Worm (Caenorhabditis elegans) whole organism, L2 larva: Measurements from ENCODE around the gene F36D3.5.

Experiments
- C34F6.9 ChIP-seq: fragments of 150-350 bp; optimal IDR thresholded peaks from 2 replicates; lab custom pipeline; 2014; ENCODE audit warnings: missing biosample characterization, missing genetic modification characterization
- F13H6.1 ChIP-seq: sonication (generic microtip); optimal IDR thresholded peaks from 2 replicates; lab custom pipeline; 2016; ENCODE audit warnings: missing genetic modification characterization, missing compliant biosample characterization
- R02D3.7 ChIP-seq: fragments of 150-350 bp; optimal IDR thresholded peaks from 2 replicates; lab custom pipeline; 2014; ENCODE audit warnings: missing biosample characterization, missing genetic modification characterization
- Y55F3AM.14 ChIP-seq: fragments of 200-800 bp; sonication (Bioruptor generic); optimal IDR thresholded peaks from 2 replicates; lab custom pipeline; 2018; ENCODE audit warnings: mild to moderate bottlenecking, missing genetic modification characterization, missing compliant biosample characterization
- ZK546.5 ChIP-seq: sonication (generic microtip); optimal IDR thresholded peaks from 2 replicates; lab custom pipeline; 2017; ENCODE audit warnings: missing biosample characterization, missing genetic modification characterization
- alr-1 ChIP-seq: fragments of 150-350 bp; optimal IDR thresholded peaks from 2 replicates; lab custom pipeline; 2014; ENCODE audit warnings: missing biosample characterization, missing genetic modification characterization
- aly-2 ChIP-seq: fragments of 150-350 bp; optimal IDR thresholded peaks from 2 replicates; lab custom pipeline; 2014; ENCODE audit warnings: missing biosample characterization, missing genetic modification characterization
- ama-1 ChIP-seq: fragments of 150-350 bp; optimal IDR thresholded peaks from 2 replicates; lab custom pipeline; 2018; ENCODE audit warnings: inconsistent platforms
- blmp-1 ChIP-seq: sonication (generic microtip); optimal IDR thresholded peaks from 2 replicates; lab custom pipeline; 2017; ENCODE audit warnings: missing genetic modification characterization, mild to moderate bottlenecking, missing compliant biosample characterization, antibody characterized with exemption, moderate library complexity; ENCODE audit not compliant: insufficient read depth
- ceh-16 ChIP-seq: fragments of 150-350 bp; optimal IDR thresholded peaks from 2 replicates; lab custom pipeline; 2014; ENCODE audit warnings: missing biosample characterization, missing genetic modification characterization
- ceh-82 ChIP-seq: fragments of 150-350 bp; optimal IDR thresholded peaks from 2 replicates; lab custom pipeline; 2014; ENCODE audit warnings: missing biosample characterization, missing genetic modification characterization
- crh-2 ChIP-seq: sonication (generic microtip); optimal IDR thresholded peaks from 2 replicates; lab custom pipeline; 2017; ENCODE audit warnings: missing biosample characterization, missing genetic modification characterization
- dmd-4 ChIP-seq: sonication (generic microtip); optimal IDR thresholded peaks from 2 replicates; lab custom pipeline; 2017; ENCODE audit warnings: missing biosample characterization, missing genetic modification characterization
- egl-27 ChIP-seq: sonication (generic microtip); optimal IDR thresholded peaks from 3 replicates; lab custom pipeline; 2017; ENCODE audit warnings: missing biosample characterization, missing genetic modification reagents, missing genetic modification characterization
- elt-1 ChIP-seq: fragments of 150-350 bp; optimal IDR thresholded peaks from 2 replicates; lab custom pipeline; 2014; ENCODE audit warnings: missing biosample characterization, missing genetic modification characterization
- elt-3 ChIP-seq: sonication (generic microtip); optimal IDR thresholded peaks from 2 replicates; lab custom pipeline; 2017; ENCODE audit warnings: missing biosample characterization, missing genetic modification characterization
- fos-1 ChIP-seq: fragments of 150-350 bp; optimal IDR thresholded peaks from 2 replicates; lab custom pipeline; 2014; ENCODE audit warnings: missing biosample characterization, missing genetic modification characterization
- gmeb-1 ChIP-seq: fragments of 150-350 bp; optimal IDR thresholded peaks from 2 replicates; lab custom pipeline; 2014; ENCODE audit warnings: missing biosample characterization, missing genetic modification characterization
- lin-11 ChIP-seq: fragments of 150-350 bp; sonication (generic microtip); optimal IDR thresholded peaks from 2 replicates; lab custom pipeline; 2014; ENCODE audit warnings: missing biosample characterization, missing genetic modification characterization, inconsistent platforms, mixed read lengths
- lin-13 ChIP-seq: fragments of 150-350 bp; optimal IDR thresholded peaks from 2 replicates; lab custom pipeline; 2014; ENCODE audit warnings: missing biosample characterization, missing genetic modification reagents, missing genetic modification characterization
- lin-39 ChIP-seq: fragments of 150-350 bp; optimal IDR thresholded peaks from 2 replicates; lab custom pipeline; 2014; ENCODE audit warnings: missing biosample characterization, missing genetic modification reagents, missing genetic modification characterization
- lsy-2 ChIP-seq, 2 experiments: fragments of 150-350 bp in 1 of 2; sonication (generic microtip) in 1 of 2; optimal IDR thresholded peaks; 2 replicates each; lab custom pipeline; 2014 to 2017; ENCODE audit warnings: missing biosample characterization in 2 of 2, missing genetic modification characterization in 2 of 2
- mab-5 ChIP-seq: fragments of 150-350 bp; optimal IDR thresholded peaks from 2 replicates; lab custom pipeline; 2014; ENCODE audit warnings: missing biosample characterization, missing genetic modification characterization
- mbf-1 ChIP-seq: sonication (generic microtip); optimal IDR thresholded peaks from 2 replicates; lab custom pipeline; 2017; ENCODE audit warnings: missing biosample characterization, missing genetic modification characterization
- mdl-1 ChIP-seq, 2 experiments: fragments of 150-350 bp in 1 of 2; sonication (generic microtip) in 1 of 2; optimal IDR thresholded peaks; 2 replicates each; lab custom pipeline; 2017; ENCODE audit warnings: missing biosample characterization in 2 of 2, missing genetic modification characterization in 2 of 2
- nhr-10 ChIP-seq: sonication (generic microtip); optimal IDR thresholded peaks from 2 replicates; lab custom pipeline; 2017; ENCODE audit warnings: missing biosample characterization, missing genetic modification characterization
- nhr-11 ChIP-seq: fragments of 150-350 bp; optimal IDR thresholded peaks from 2 replicates; lab custom pipeline; 2014; ENCODE audit warnings: missing biosample characterization, missing genetic modification characterization
- nhr-12 ChIP-seq: fragments of 150-350 bp; optimal IDR thresholded peaks from 2 replicates; lab custom pipeline; 2014; ENCODE audit warnings: missing biosample characterization, missing genetic modification characterization
- nhr-129 ChIP-seq: fragments of 150-350 bp; optimal IDR thresholded peaks from 2 replicates; lab custom pipeline; 2014; ENCODE audit warnings: missing biosample characterization, missing genetic modification characterization
- nhr-21 ChIP-seq: fragments of 150-350 bp; optimal IDR thresholded peaks from 2 replicates; lab custom pipeline; 2014; ENCODE audit warnings: missing biosample characterization, missing genetic modification characterization
- nhr-23 ChIP-seq: fragments of 150-350 bp; optimal IDR thresholded peaks from 2 replicates; lab custom pipeline; 2014; ENCODE audit warnings: missing biosample characterization, missing genetic modification reagents, missing genetic modification characterization
- nhr-237 ChIP-seq: fragments of 150-350 bp; optimal IDR thresholded peaks from 2 replicates; lab custom pipeline; 2014; ENCODE audit warnings: missing biosample characterization, missing genetic modification characterization
- nhr-25 ChIP-seq: fragments of 150-350 bp; sonication (generic microtip); optimal IDR thresholded peaks from 3 replicates; lab custom pipeline; 2014; ENCODE audit warnings: missing biosample characterization, missing genetic modification characterization
- nhr-6 ChIP-seq: fragments of 150-350 bp; optimal IDR thresholded peaks from 2 replicates; lab custom pipeline; 2014; ENCODE audit warnings: missing biosample characterization, missing genetic modification characterization
- nhr-77 ChIP-seq: fragments of 150-350 bp; optimal IDR thresholded peaks from 2 replicates; lab custom pipeline; 2014; ENCODE audit warnings: missing biosample characterization, missing genetic modification characterization
- peb-1 ChIP-seq: fragments of 150-350 bp; optimal IDR thresholded peaks from 2 replicates; lab custom pipeline; 2014; ENCODE audit warnings: missing biosample characterization, missing genetic modification characterization
- sem-4 ChIP-seq: fragments of 150-350 bp; optimal IDR thresholded peaks from 2 replicates; lab custom pipeline; 2014; ENCODE audit warnings: missing biosample characterization, missing genetic modification reagents, missing genetic modification characterization
- skn-1 ChIP-seq: sonication (generic microtip); optimal IDR thresholded peaks from 2 replicates; lab custom pipeline; 2017; ENCODE audit warnings: missing biosample characterization, missing genetic modification characterization
- sma-3 ChIP-seq: sonication (generic microtip); optimal IDR thresholded peaks from 2 replicates; lab custom pipeline; 2016; ENCODE audit warnings: missing genetic modification reagents, missing genetic modification characterization, missing compliant biosample characterization
- sma-9 ChIP-seq, 2 experiments: fragments of 150-350 bp in 1 of 2; sonication (generic microtip) in 1 of 2; optimal IDR thresholded peaks; 2 replicates each; lab custom pipeline; 2014 to 2016; ENCODE audit warnings: missing genetic modification characterization in 2 of 2, mild to moderate bottlenecking in 1 of 2, missing biosample characterization in 1 of 2, missing compliant biosample characterization in 1 of 2, missing genetic modification reagents in 1 of 2, moderate library complexity in 1 of 2
- snpc-4 ChIP-seq: fragments of 150-350 bp; optimal IDR thresholded peaks from 2 replicates; lab custom pipeline; 2014; ENCODE audit warnings: missing biosample characterization, missing genetic modification characterization
- unc-39 ChIP-seq: fragments of 150-350 bp; optimal IDR thresholded peaks from 2 replicates; lab custom pipeline; 2014; ENCODE audit warnings: missing biosample characterization, missing genetic modification characterization
- unc-55 ChIP-seq: fragments of 150-350 bp; sonication (generic microtip); optimal IDR thresholded peaks from 3 replicates; lab custom pipeline; 2014; ENCODE audit warnings: missing biosample characterization, missing genetic modification reagents, missing genetic modification characterization
- unc-62 ChIP-seq: fragments of 150-350 bp; optimal IDR thresholded peaks from 2 replicates; lab custom pipeline; 2014; ENCODE audit warnings: missing biosample characterization, missing genetic modification reagents, missing genetic modification characterization
- zag-1 ChIP-seq: fragments of 150-350 bp; optimal IDR thresholded peaks from 2 replicates; lab custom pipeline; 2014; ENCODE audit warnings: missing biosample characterization, missing genetic modification characterization
- ztf-1 ChIP-seq: fragments of 200-800 bp; sonication (Bioruptor generic); conservative IDR thresholded peaks from 2 replicates; pipeline ENCODE4 v1.3.6; 2022; ENCODE audit warnings: missing genetic modification characterization, missing compliant biosample characterization
- ztf-11 ChIP-seq: sonication (generic microtip); optimal IDR thresholded peaks from 2 replicates; lab custom pipeline; 2017; ENCODE audit warnings: missing biosample characterization, missing genetic modification characterization
- ztf-4 ChIP-seq: fragments of 150-350 bp; optimal IDR thresholded peaks from 2 replicates; lab custom pipeline; 2014; ENCODE audit warnings: missing biosample characterization, missing genetic modification characterization

F36D3.5 gene

DNA sequence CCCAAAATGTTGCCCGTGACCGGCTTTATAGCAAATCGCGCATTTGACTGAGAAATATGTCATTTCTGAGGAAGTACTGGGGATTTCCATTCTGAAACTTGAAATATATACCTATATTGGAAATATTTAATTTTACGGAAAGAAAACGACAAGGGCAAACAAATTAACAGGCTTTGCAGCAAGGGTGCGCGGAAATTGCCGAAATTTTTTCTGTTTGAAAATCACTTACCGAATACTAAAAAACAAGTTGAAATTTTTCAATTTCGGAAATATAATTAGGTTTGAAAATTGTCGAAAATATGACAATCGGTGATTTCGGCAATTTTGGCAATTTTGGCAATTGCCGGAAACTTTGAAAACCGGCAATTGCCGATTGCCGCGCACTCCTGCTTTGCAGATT is 9.2 kb downstream of the F36D3.5 start, which contains the start of gene nhr-54:
TSS of gene nhr-54 (minus strand) at position 101 of the 400 bp plus-strand sequence.
- TF ChIP-seq snpc-4 (tag; lab: Kevin White, UChicago), result no peak
- no peak for TF ChIP-seq nhr-21 (tag; lab: Kevin White, UChicago)
- TF ChIP-seq sem-4 (tag; lab: Kevin White, UChicago), result no peak
- no peak for TF ChIP-seq aly-2 (tag; lab: Kevin White, UChicago)
- TF ChIP-seq crh-2 (tag; lab: Kevin White, UChicago), result no peak
- no peak for TF ChIP-seq nhr-10

DNA sequence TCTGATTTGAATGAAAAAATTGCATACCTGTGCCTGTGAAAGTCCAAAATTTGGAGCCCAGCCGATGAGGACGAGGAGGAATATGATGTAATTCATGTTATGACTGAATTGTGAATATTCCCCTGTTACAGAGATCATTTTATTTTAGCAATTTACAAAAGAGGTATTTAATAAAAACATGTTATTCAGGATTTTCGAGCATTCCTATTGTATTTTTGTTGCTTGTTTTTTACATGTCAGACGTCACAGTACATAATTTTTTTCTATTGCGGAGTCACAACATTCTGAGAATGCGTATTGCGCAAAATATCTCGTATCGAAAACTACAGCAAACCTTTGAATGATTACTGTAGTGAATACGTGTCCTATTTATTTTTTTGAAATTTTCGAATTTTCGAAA is 11.9 kb downstream of the F36D3.5 start, which contains the start of gene F36D3.14:
TSS of gene F36D3.14 (minus strand) at position 101 of the 400 bp plus-strand sequence.
- no peak for TF ChIP-seq nhr-77 (tag; lab: Kevin White, UChicago)
- no peak for TF ChIP-seq ZK546.5
- no peak for TF ChIP-seq R02D3.7
- no peak for TF ChIP-seq ztf-4 (tag; lab: Kevin White, UChicago)
- TF ChIP-seq F13H6.1 (tag; lab: Kevin White, UChicago), result no peak
- no peak for TF ChIP-seq elt-3
- no peak for TF ChIP-seq unc-55
- no peak for TF ChIP-seq nhr-10
- no peak for TF ChIP-seq lsy-2 (tag; optimal IDR thresholded peaks at IDR 0.05; lab: Kevin White, UChicago)
- TF ChIP-seq fos-1 (tag; lab: Kevin White, UChicago), result no peak
- no peak for TF ChIP-seq lin-39 (tag; lab: Kevin White, UChicago)
- TF ChIP-seq ceh-82, result no peak

DNA sequence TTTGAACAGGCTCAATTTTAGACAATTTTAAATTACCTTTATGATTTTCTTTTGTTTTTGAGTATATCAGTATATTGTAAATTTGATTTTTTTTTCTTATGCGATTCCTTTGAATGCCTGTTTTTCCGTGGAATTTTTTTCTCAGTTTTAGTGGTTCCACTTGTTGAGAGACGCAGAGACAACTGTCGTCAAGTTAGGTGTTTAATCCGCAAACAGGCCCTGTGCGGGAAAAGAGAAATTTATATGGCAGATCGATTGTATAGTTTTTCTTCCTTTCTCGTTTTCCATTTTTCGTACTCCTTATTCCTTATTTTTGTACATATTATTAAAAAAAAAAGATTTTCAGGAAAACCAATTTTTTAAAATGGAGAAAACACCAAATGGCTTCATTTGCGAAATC is 16.0 kb downstream of the F36D3.5 start, which contains the start of gene F36D3.1:
TSS of gene F36D3.1 (plus strand) at position 347 of the 400 bp plus-strand sequence.
- TF ChIP-seq sma-3 (GFP tag; lab: Kevin White, UChicago), result no peak
- no peak for TF ChIP-seq ceh-82
- TF ChIP-seq lin-13 (GFP tag; lab: Kevin White, UChicago), result peak; percentile 56
- no peak for TF ChIP-seq ztf-1 (GFP tag; lab: Robert Waterston, UW)
- TF ChIP-seq nhr-6 (tag; lab: Kevin White, UChicago), result no peak
- no peak for TF ChIP-seq ztf-4 (tag; lab: Kevin White, UChicago)
- TF ChIP-seq fos-1 (tag; lab: Kevin White, UChicago), result peak; percentile 15
- no peak for TF ChIP-seq egl-27 (tag; lab: Kevin White, UChicago)
- no peak for TF ChIP-seq lin-11 (tag; lab: Kevin White, UChicago)
- no peak for TF ChIP-seq nhr-237 (tag; lab: Kevin White, UChicago)
- TF ChIP-seq ZK546.5, result no peak
- no peak for TF ChIP-seq nhr-12 (tag; lab: Kevin White, UChicago)
- no peak for TF ChIP-seq alr-1 (tag; lab: Kevin White, UChicago)
- TF ChIP-seq elt-1 (tag; lab: Kevin White, UChicago), result no peak
- no peak for TF ChIP-seq nhr-23 (tag; lab: Kevin White, UChicago)
- TF ChIP-seq skn-1 (tag; lab: Kevin White, UChicago), result no peak
- no peak for TF ChIP-seq aly-2 (tag; lab: Kevin White, UChicago)
- TF ChIP-seq dmd-4 (tag; lab: Kevin White, UChicago), result no peak
- TF ChIP-seq gmeb-1 (tag; lab: Kevin White, UChicago), result peak; percentile 80
- TF ChIP-seq ceh-16 (tag; lab: Kevin White, UChicago), result no peak
- TF ChIP-seq zag-1, result no peak
- TF ChIP-seq lsy-2 (tag; optimal IDR thresholded peaks at IDR 0.05; lab: Kevin White, UChicago), result peak; percentile 29 to 73
- TF ChIP-seq elt-3, result no peak
- TF ChIP-seq nhr-10, result no peak
- no peak for TF ChIP-seq nhr-11 (tag; lab: Kevin White, UChicago)
- no peak for TF ChIP-seq nhr-21 (tag; lab: Kevin White, UChicago)
- no peak for TF ChIP-seq blmp-1 (tag; lab: Kevin White, UChicago)
- no peak for TF ChIP-seq mbf-1 (tag; lab: Kevin White, UChicago)
- no peak for TF ChIP-seq nhr-77 (tag; lab: Kevin White, UChicago)
- peak; percentile 53 for TF ChIP-seq nhr-129 (tag; lab: Kevin White, UChicago)
- no peak for TF ChIP-seq unc-39 (tag; lab: Kevin White, UChicago)
- TF ChIP-seq crh-2 (tag; lab: Kevin White, UChicago), result peak; percentile 34
- no peak for TF ChIP-seq nhr-25 (tag; lab: Kevin White, UChicago)
- TF ChIP-seq unc-55, result peak; percentile 65
- TF ChIP-seq Y55F3AM.14, result no peak
- no peak for TF ChIP-seq mab-5 (tag; lab: Kevin White, UChicago)
- no peak for TF ChIP-seq peb-1
- TF ChIP-seq ama-1, result no peak
- no peak for TF ChIP-seq unc-62
- TF ChIP-seq C34F6.9 (tag; lab: Kevin White, UChicago), result peak; percentile 43
- no peak for TF ChIP-seq sma-9 (GFP tag; optimal IDR thresholded peaks at IDR 0.05; lab: Kevin White, UChicago)
- no peak for TF ChIP-seq sma-9 (tag; optimal IDR thresholded peaks at IDR 0.05; lab: Kevin White, UChicago)
- TF ChIP-seq sem-4 (tag; lab: Kevin White, UChicago), result peak; percentile 23
- no peak for TF ChIP-seq mdl-1 (tag; optimal IDR thresholded peaks at IDR 0.05; lab: Kevin White, UChicago)
- TF ChIP-seq ztf-11 (tag; lab: Kevin White, UChicago), result no peak
- peak; percentile 67 for TF ChIP-seq snpc-4 (tag; lab: Kevin White, UChicago)
- TF ChIP-seq lin-39 (tag; lab: Kevin White, UChicago), result no peak
